Worm (Caenorhabditis elegans) whole organism, late embryonic: ENCODE measurements around the gene T04A6.1.

Experiments
- elt-2 ChIP-seq: sonication (generic microtip); optimal IDR thresholded peaks from 2 replicates; lab custom pipeline; 2016; ENCODE audit warnings: missing genetic modification reagents, missing genetic modification characterization, missing compliant biosample characterization
- fkh-10 ChIP-seq: fragments of 150-350 bp; optimal IDR thresholded peaks from 2 replicates; lab custom pipeline; 2014; ENCODE audit warnings: missing biosample characterization, missing genetic modification reagents, missing genetic modification characterization
- hlh-13 ChIP-seq: fragments of 200-800 bp; sonication (Bioruptor generic); optimal IDR thresholded peaks from 2 replicates; lab custom pipeline; 2018; ENCODE audit warnings: mild to moderate bottlenecking, missing genetic modification characterization, missing compliant biosample characterization
- hlh-30 ChIP-seq: sonication (generic microtip); optimal IDR thresholded peaks from 2 replicates; lab custom pipeline; 2017; ENCODE audit warnings: antibody characterized with exemption, missing genetic modification characterization, missing compliant biosample characterization; ENCODE audit not compliant: insufficient read depth
- nfya-1 ChIP-seq: sonication (generic microtip); optimal IDR thresholded peaks from 2 replicates; lab custom pipeline; 2017; ENCODE audit warnings: missing genetic modification characterization, mild to moderate bottlenecking, missing compliant biosample characterization, antibody characterized with exemption, moderate library complexity
- nhr-11 ChIP-seq: fragments of 150-350 bp; optimal IDR thresholded peaks from 2 replicates; lab custom pipeline; 2014; ENCODE audit warnings: missing biosample characterization, missing genetic modification characterization
- pha-4 ChIP-seq: fragments of 150-350 bp; optimal IDR thresholded peaks from 2 replicates; lab custom pipeline; 2018; ENCODE audit warnings: missing biosample characterization, missing genetic modification reagents, missing genetic modification characterization
- pqm-1 ChIP-seq: sonication (generic microtip); optimal IDR thresholded peaks from 2 replicates; lab custom pipeline; 2016; ENCODE audit warnings: missing genetic modification characterization, missing compliant biosample characterization
- sox-4 ChIP-seq: sonication (generic microtip); optimal IDR thresholded peaks from 2 replicates; lab custom pipeline; 2017; ENCODE audit warnings: mild to moderate bottlenecking, missing genetic modification characterization, inconsistent platforms, missing compliant biosample characterization
- ttx-3 ChIP-seq: sonication (generic microtip); optimal IDR thresholded peaks from 2 replicates; lab custom pipeline; 2016; ENCODE audit warnings: missing genetic modification reagents, missing genetic modification characterization, missing compliant biosample characterization
- unc-86 ChIP-seq: sonication (generic microtip); optimal IDR thresholded peaks from 2 replicates; lab custom pipeline; 2016; ENCODE audit warnings: missing genetic modification characterization, missing compliant biosample characterization

ce11 chrIII:7588214-7588613, 28.1 kb upstream of the T04A6.1 start, which contains the start of gene R13A5.15:
- no peak for TF ChIP-seq pqm-1 (tag; lab: Kevin White, UChicago)
- no peak for TF ChIP-seq nhr-11
- TF ChIP-seq unc-86 = no peak
- TF ChIP-seq pha-4 (tag; lab: Kevin White, UChicago) = no peak
- TF ChIP-seq hlh-13 (GFP tag; lab: Kevin White, UChicago) = no peak
- no peak for TF ChIP-seq sox-4 (tag; lab: Kevin White, UChicago)
- TF ChIP-seq fkh-10 = no peak
- TF ChIP-seq nfya-1 = no peak
- no peak for TF ChIP-seq elt-2 (tag; lab: Kevin White, UChicago)
- no peak for TF ChIP-seq ttx-3 (tag; lab: Kevin White, UChicago)
- no peak for TF ChIP-seq hlh-30 (tag; lab: Kevin White, UChicago)
